Worm (Caenorhabditis elegans) whole organism, young adult: ENCODE data around the gene twk-7.
A peak's percentile ranks its signal among the peaks of the same experiment; 100 is the strongest.

Source experiments
- F10E7.11 ChIP-seq: sonication (generic microtip); optimal IDR thresholded peaks from 2 replicates; lab custom pipeline; 2017; ENCODE audit warnings: mild to moderate bottlenecking, missing genetic modification characterization, moderate library complexity, missing compliant biosample characterization
- F49E8.2 ChIP-seq: sonication (generic microtip); optimal IDR thresholded peaks from 3 replicates; lab custom pipeline; 2017; ENCODE audit warnings: missing genetic modification characterization, mild to moderate bottlenecking, missing compliant biosample characterization, antibody characterized with exemption, moderate library complexity; ENCODE audit not compliant: insufficient read depth
- F55B11.4 ChIP-seq: sonication (generic microtip); optimal IDR thresholded peaks from 2 replicates; lab custom pipeline; 2016; ENCODE audit warnings: missing compliant biosample characterization, missing genetic modification characterization, borderline replicate concordance; ENCODE audit not compliant: insufficient read depth
- K11D2.4 ChIP-seq: fragments of 200-800 bp; sonication (Bioruptor generic); IDR thresholded peaks from 2 replicates; pipeline ENCODE4 v1.3.6; 2022; ENCODE audit warnings: missing genetic modification reagents, missing genetic modification characterization, missing compliant biosample characterization
- him-1 ChIP-seq: sonication (generic microtip); optimal IDR thresholded peaks from 2 replicates; lab custom pipeline; 2016; ENCODE audit warnings: missing genotype, missing genetic modification reagents, missing genetic modification characterization, missing compliant biosample characterization
- hmg-20 ChIP-seq: fragments of 200-800 bp; sonication (Bioruptor generic); IDR thresholded peaks from 2 replicates; pipeline ENCODE4 v1.3.6; 2022; ENCODE audit warnings: missing genetic modification reagents, missing genetic modification characterization, missing compliant biosample characterization
- lin-26 ChIP-seq: fragments of 200-800 bp; sonication (Bioruptor generic); IDR thresholded peaks from 2 replicates; pipeline ENCODE4 v1.3.6; 2022; ENCODE audit warnings: missing genetic modification reagents, missing genetic modification characterization, missing compliant biosample characterization
- lin-54 ChIP-seq: fragments of 200-800 bp; sonication (Bioruptor generic); optimal IDR thresholded peaks from 2 replicates; lab custom pipeline; 2018; ENCODE audit warnings: mild to moderate bottlenecking, missing genetic modification characterization, missing compliant biosample characterization
- sdz-38 ChIP-seq: sonication (generic microtip); optimal IDR thresholded peaks from 2 replicates; lab custom pipeline; 2016; ENCODE audit warnings: missing genotype, missing genetic modification characterization, missing compliant biosample characterization
- snpc-4 ChIP-seq, 5 experiments: fragments of 150-350 bp in 1 of 5; sonication (generic microtip) in 4 of 5; optimal IDR thresholded peaks; 2 replicates each; lab custom pipeline; 2014 to 2018; ENCODE audit warnings: missing genetic modification characterization in 5 of 5, missing biosample characterization in 3 of 5, antibody characterized with exemption in 2 of 5, mild to moderate bottlenecking in 2 of 5, missing compliant biosample characterization in 2 of 5, missing genotype in 2 of 5, moderate library complexity in 2 of 5, missing genetic modification reagents in 1 of 5
- somi-1 ChIP-seq: fragments of 200-800 bp; sonication (Bioruptor generic); optimal IDR thresholded peaks from 2 replicates; lab custom pipeline; 2018; ENCODE audit warnings: mild to moderate bottlenecking, missing genetic modification characterization, missing compliant biosample characterization
- unc-62 ChIP-seq: fragments of 150-350 bp; optimal IDR thresholded peaks from 2 replicates; lab custom pipeline; 2014; ENCODE audit warnings: missing biosample characterization, missing genetic modification reagents, missing genetic modification characterization

DNA sequence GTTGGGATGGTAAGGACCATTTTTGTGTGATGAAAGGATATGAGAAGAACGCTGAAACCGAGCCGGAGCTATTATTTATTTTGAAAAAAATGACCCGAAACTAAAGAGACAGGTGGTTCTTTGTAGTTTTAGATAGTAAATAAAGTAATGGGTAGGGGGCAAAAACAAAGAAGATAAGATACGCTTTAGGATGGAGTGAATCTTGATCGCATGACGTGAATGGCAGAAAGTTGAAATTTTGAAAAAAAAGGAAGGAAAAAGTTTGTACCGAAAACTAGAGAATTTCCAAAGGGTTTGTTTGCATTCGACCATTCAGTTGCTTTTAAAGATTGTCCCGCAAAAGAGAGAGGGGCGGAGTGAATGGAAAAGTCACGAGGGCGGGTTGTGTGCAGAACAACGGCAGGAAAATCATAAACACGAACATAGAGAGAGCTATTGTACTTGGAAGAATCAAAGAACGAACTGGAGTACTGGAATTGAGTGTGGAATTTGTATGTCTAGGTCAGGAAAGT is 10.4 kb upstream of the twk-7 start, which contains the start of gene F22B7.9:
- TF ChIP-seq unc-62 (GFP tag; lab: Kevin White, UChicago): no peak
- no peak for TF ChIP-seq F55B11.4
- TF ChIP-seq him-1: no peak
- TF ChIP-seq F49E8.2: no peak
- TF ChIP-seq sdz-38 (tag; lab: Kevin White, UChicago): no peak
- TF ChIP-seq F10E7.11: no peak
- no peak for TF ChIP-seq lin-26 (GFP tag; lab: Robert Waterston, UW)
- no peak for TF ChIP-seq lin-54 (GFP tag; lab: Kevin White, UChicago)
- no peak for TF ChIP-seq snpc-4 (GFP tag; optimal IDR thresholded peaks at IDR 0.05; lab: Kevin White, UChicago)
- TF ChIP-seq snpc-4 (tag; optimal IDR thresholded peaks at IDR 0.05; lab: Kevin White, UChicago): no peak
- TF ChIP-seq somi-1: no peak
- TF ChIP-seq K11D2.4: 0 out of 2 replicates have a peak, but pooled peaks have one; percentile 23
- no peak for TF ChIP-seq hmg-20 (GFP tag; lab: Robert Waterston, UW)
